Worm (Caenorhabditis elegans) whole organism, L2 larva: ENCODE measurements around the gene K06B9.6.

Source experiments
- C34F6.9 ChIP-seq: fragments of 150-350 bp; optimal IDR thresholded peaks from 2 replicates; lab custom pipeline; 2014; ENCODE audit warnings: missing biosample characterization, missing genetic modification characterization
- blmp-1 ChIP-seq: sonication (generic microtip); optimal IDR thresholded peaks from 2 replicates; lab custom pipeline; 2017; ENCODE audit warnings: missing genetic modification characterization, mild to moderate bottlenecking, missing compliant biosample characterization, antibody characterized with exemption, moderate library complexity; ENCODE audit not compliant: insufficient read depth
- elt-1 ChIP-seq: fragments of 150-350 bp; optimal IDR thresholded peaks from 2 replicates; lab custom pipeline; 2014; ENCODE audit warnings: missing biosample characterization, missing genetic modification characterization
- fos-1 ChIP-seq: fragments of 150-350 bp; optimal IDR thresholded peaks from 2 replicates; lab custom pipeline; 2014; ENCODE audit warnings: missing biosample characterization, missing genetic modification characterization
- gmeb-1 ChIP-seq: fragments of 150-350 bp; optimal IDR thresholded peaks from 2 replicates; lab custom pipeline; 2014; ENCODE audit warnings: missing biosample characterization, missing genetic modification characterization
- nhr-10 ChIP-seq: sonication (generic microtip); optimal IDR thresholded peaks from 2 replicates; lab custom pipeline; 2017; ENCODE audit warnings: missing biosample characterization, missing genetic modification characterization
- nhr-12 ChIP-seq: fragments of 150-350 bp; optimal IDR thresholded peaks from 2 replicates; lab custom pipeline; 2014; ENCODE audit warnings: missing biosample characterization, missing genetic modification characterization
- nhr-129 ChIP-seq: fragments of 150-350 bp; optimal IDR thresholded peaks from 2 replicates; lab custom pipeline; 2014; ENCODE audit warnings: missing biosample characterization, missing genetic modification characterization
- nhr-23 ChIP-seq: fragments of 150-350 bp; optimal IDR thresholded peaks from 2 replicates; lab custom pipeline; 2014; ENCODE audit warnings: missing biosample characterization, missing genetic modification reagents, missing genetic modification characterization
- nhr-25 ChIP-seq: fragments of 150-350 bp; sonication (generic microtip); optimal IDR thresholded peaks from 3 replicates; lab custom pipeline; 2014; ENCODE audit warnings: missing biosample characterization, missing genetic modification characterization
- nhr-77 ChIP-seq: fragments of 150-350 bp; optimal IDR thresholded peaks from 2 replicates; lab custom pipeline; 2014; ENCODE audit warnings: missing biosample characterization, missing genetic modification characterization
- sma-9 ChIP-seq, 2 experiments: fragments of 150-350 bp in 1 of 2; sonication (generic microtip) in 1 of 2; optimal IDR thresholded peaks; 2 replicates each; lab custom pipeline; 2014 to 2016; ENCODE audit warnings: missing genetic modification characterization in 2 of 2, mild to moderate bottlenecking in 1 of 2, missing biosample characterization in 1 of 2, missing compliant biosample characterization in 1 of 2, missing genetic modification reagents in 1 of 2, moderate library complexity in 1 of 2
- ztf-4 ChIP-seq: fragments of 150-350 bp; optimal IDR thresholded peaks from 2 replicates; lab custom pipeline; 2014; ENCODE audit warnings: missing biosample characterization, missing genetic modification characterization

The K06B9.6 gene

ce11 chrIV:4162121-4162520 is 34.5 kb downstream of the K06B9.6 start, which contains the start of gene scrm-5:
Gene scrm-5, plus strand, starts transcription at chrIV:4162421.
- TF ChIP-seq blmp-1 (tag; lab: Kevin White, UChicago) (no peak), sma-9 (GFP tag; optimal IDR thresholded peaks at IDR 0.05; lab: Kevin White, UChicago) (no peak), sma-9 (tag; optimal IDR thresholded peaks at IDR 0.05; lab: Kevin White, UChicago) (no peak), nhr-10 (tag; lab: Kevin White, UChicago) (no peak), ztf-4 (tag; lab: Kevin White, UChicago) (no peak), nhr-129 (tag; lab: Kevin White, UChicago) (no peak)

- TF ChIP-seq nhr-23 (tag; lab: Kevin White, UChicago) (no peak), nhr-77 (tag; lab: Kevin White, UChicago) (no peak), fos-1 (peak; percentile 0)
- TF ChIP-seq, all 48 proteins: peak for 1
These were observed 42.0 kb downstream of the K06B9.6 start, which contains the start of gene K08D10.14 for ce11 chrIV:4154641-4155040. Gene K08D10.14, plus strand, starts transcription at chrIV:4154941.

ce11 chrIV:4152143-4152542 is 44.5 kb downstream of the K06B9.6 start, which contains the start of the genes K08D10.10 and R07C12.1:
Gene K08D10.10, plus strand, starts transcription at chrIV:4152235.
Gene R07C12.1, plus strand, starts transcription at chrIV:4152456.
- peak; percentile 69 for TF ChIP-seq fos-1
- no peak for TF ChIP-seq C34F6.9

ce11 chrIV:4150138-4150537 is 46.5 kb downstream of the K06B9.6 start:
- TF ChIP-seq nhr-25 (no peak), fos-1 (peak; percentile 9)

ce11 chrIV:4147891-4148290 is 48.7 kb downstream of the K06B9.6 start:
- no peak for TF ChIP-seq nhr-12 (tag; lab: Kevin White, UChicago)
- no peak for TF ChIP-seq gmeb-1 (tag; lab: Kevin White, UChicago)
- TF ChIP-seq elt-1 (tag; lab: Kevin White, UChicago) = no peak
- peak; percentile 91 for TF ChIP-seq fos-1
